Fruit fly (Drosophila melanogaster): Measurements from ENCODE around the gene Cat.

dm6 chr3L:18809067-18809466 lies 13.3 kb upstream of the Cat start:
- TF ChIP-seq CG6276 (GFP tag; optimal IDR thresholded peaks at IDR 0.05) (no peak), lz (GFP tag; optimal IDR thresholded peaks at IDR 0.05) (no peak), CG16779 (tag; optimal IDR thresholded peaks at IDR 0.05) (no peak), Sox102F (GFP tag; optimal IDR thresholded peaks at IDR 0.05) (no peak), Hr4 (GFP tag; optimal IDR thresholded peaks at IDR 0.05) (no peak), Ets96B (tag; optimal IDR thresholded peaks at IDR 0.05) (no peak), CG11294 (GFP tag; IDR thresholded peaks at IDR 0.05) (no peak), topi (GFP tag; optimal IDR thresholded peaks at IDR 0.05) (no peak), eg (GFP tag; IDR thresholded peaks at IDR 0.05) (no peak), Ets21C (GFP tag; optimal IDR thresholded peaks at IDR 0.05) (no peak), CG9139 (GFP tag; optimal IDR thresholded peaks at IDR 0.05) (no peak)
